Worm (Caenorhabditis elegans) whole organism, L1 larva: ENCODE measurements around the gene srlf-29.
"Not testable (repeated sequence)": the region's sequence is repeated elsewhere in the genome, so short reads cannot be mapped to it uniquely, and the experiment has no call there.

Experiments
- F16B12.6 ChIP-seq: fragments of 150-350 bp; optimal IDR thresholded peaks from 2 replicates; lab custom pipeline; 2014; ENCODE audit warnings: missing biosample characterization, missing genetic modification characterization
- Y116A8C.19 ChIP-seq: sonication (generic microtip); optimal IDR thresholded peaks from 2 replicates; lab custom pipeline; 2016; ENCODE audit warnings: missing compliant biosample characterization, missing genetic modification characterization, borderline replicate concordance
- ceh-63 ChIP-seq: fragments of 200-800 bp; sonication (Bioruptor generic); optimal IDR thresholded peaks from 2 replicates; lab custom pipeline; 2018; ENCODE audit warnings: mild to moderate bottlenecking, missing genetic modification characterization, missing compliant biosample characterization
- ceh-88 ChIP-seq: fragments of 200-800 bp; sonication (Bioruptor generic); IDR thresholded peaks from 2 replicates; pipeline ENCODE4 v1.3.6; 2022; ENCODE audit warnings: missing genetic modification characterization, missing compliant biosample characterization
- efl-1 ChIP-seq, 4 experiments: fragments of 150-350 bp; optimal IDR thresholded peaks in 3 of 4; peaks in 1 of 4; 1 replicate in 1 of 4; 2 replicates in 3 of 4; lab custom pipeline; 2014; ENCODE audit warnings: missing biosample characterization in 2 of 4, missing genetic modification characterization in 2 of 4, missing genetic modification reagents in 2 of 4
- egl-13 ChIP-seq: sonication (generic microtip); optimal IDR thresholded peaks from 2 replicates; lab custom pipeline; 2016; ENCODE audit warnings: missing genotype, missing genetic modification reagents, missing genetic modification characterization, missing compliant biosample characterization
- elt-2 ChIP-seq: sonication (generic microtip); optimal IDR thresholded peaks from 2 replicates; lab custom pipeline; 2016; ENCODE audit warnings: missing genetic modification characterization, mild to moderate bottlenecking, inconsistent platforms, missing compliant biosample characterization, missing genetic modification reagents
- ets-5 ChIP-seq: fragments of 200-800 bp; sonication (Bioruptor generic); IDR thresholded peaks from 2 replicates; pipeline ENCODE4 v1.3.6; 2022; ENCODE audit warnings: missing genetic modification characterization, missing compliant biosample characterization
- fkh-4 ChIP-seq: sonication (generic microtip); optimal IDR thresholded peaks from 2 replicates; lab custom pipeline; 2016; ENCODE audit warnings: missing compliant biosample characterization, missing genetic modification characterization, borderline replicate concordance
- fkh-8 ChIP-seq: sonication (generic microtip); optimal IDR thresholded peaks from 2 replicates; lab custom pipeline; 2016; ENCODE audit warnings: mild to moderate bottlenecking, missing genetic modification characterization, missing compliant biosample characterization
- grh-1 ChIP-seq: fragments of 200-800 bp; sonication (Bioruptor generic); IDR thresholded peaks from 2 replicates; pipeline ENCODE4 v1.3.6; 2022; ENCODE audit warnings: missing genetic modification reagents, missing genetic modification characterization, missing compliant biosample characterization
- jun-1 ChIP-seq: fragments of 150-350 bp; optimal IDR thresholded peaks from 2 replicates; lab custom pipeline; 2014; ENCODE audit warnings: missing biosample characterization, missing genetic modification reagents, missing genetic modification characterization
- lin-35 ChIP-seq, 2 experiments: fragments of 150-350 bp; optimal IDR thresholded peaks; 2 replicates each; lab custom pipeline; 2014; ENCODE audit warnings: missing biosample characterization in 2 of 2, missing genetic modification characterization in 2 of 2, missing genetic modification reagents in 2 of 2
- lin-39 ChIP-seq: fragments of 150-350 bp; optimal IDR thresholded peaks from 2 replicates; lab custom pipeline; 2014; ENCODE audit warnings: missing biosample characterization, missing genetic modification reagents, missing genetic modification characterization
- lsy-2 ChIP-seq, 2 experiments: fragments of 150-350 bp; optimal IDR thresholded peaks; 2 replicates each; lab custom pipeline; 2014; ENCODE audit warnings: missing biosample characterization in 2 of 2, missing genetic modification characterization in 2 of 2
- mab-9 ChIP-seq: fragments of 200-800 bp; sonication (Bioruptor generic); IDR thresholded peaks from 2 replicates; pipeline ENCODE4 v1.3.6; 2022; ENCODE audit warnings: missing genetic modification reagents, missing genetic modification characterization, missing compliant biosample characterization
- mep-1 ChIP-seq: fragments of 150-350 bp; optimal IDR thresholded peaks from 2 replicates; lab custom pipeline; 2014; ENCODE audit warnings: missing biosample characterization, missing genetic modification characterization
- nhr-11 ChIP-seq: fragments of 150-350 bp; optimal IDR thresholded peaks from 2 replicates; lab custom pipeline; 2014; ENCODE audit warnings: missing biosample characterization, missing genetic modification characterization
- nhr-20 ChIP-seq: sonication (generic microtip); optimal IDR thresholded peaks from 2 replicates; lab custom pipeline; 2016; ENCODE audit warnings: mild to moderate bottlenecking, missing genetic modification characterization, missing compliant biosample characterization
- nhr-84 ChIP-seq: sonication (generic microtip); optimal IDR thresholded peaks from 2 replicates; lab custom pipeline; 2017; ENCODE audit warnings: missing biosample characterization, missing genetic modification characterization
- snpc-4 ChIP-seq: fragments of 150-350 bp; optimal IDR thresholded peaks from 2 replicates; lab custom pipeline; 2014; ENCODE audit warnings: missing biosample characterization, missing genetic modification characterization
- snu-23 ChIP-seq: sonication (generic microtip); optimal IDR thresholded peaks from 2 replicates; lab custom pipeline; 2016; ENCODE audit warnings: missing genetic modification characterization, missing compliant biosample characterization
- tlp-1 ChIP-seq: fragments of 150-350 bp; optimal IDR thresholded peaks from 2 replicates; lab custom pipeline; 2014; ENCODE audit warnings: missing biosample characterization, missing genetic modification characterization
- unc-62 ChIP-seq: fragments of 150-350 bp; optimal IDR thresholded peaks from 2 replicates; lab custom pipeline; 2014; ENCODE audit warnings: missing biosample characterization, missing genetic modification reagents, missing genetic modification characterization
- vab-15 ChIP-seq: sonication (generic microtip); optimal IDR thresholded peaks from 2 replicates; lab custom pipeline; 2017; ENCODE audit warnings: missing genotype, mild to moderate bottlenecking, missing genetic modification characterization, missing compliant biosample characterization
- ztf-11 ChIP-seq, 2 experiments: sonication (generic microtip); optimal IDR thresholded peaks; 2 replicates each; lab custom pipeline; 2016 to 2017; ENCODE audit warnings: missing genetic modification characterization in 2 of 2, missing biosample characterization in 1 of 2, missing compliant biosample characterization in 1 of 2

Gene srlf-29

DNA sequence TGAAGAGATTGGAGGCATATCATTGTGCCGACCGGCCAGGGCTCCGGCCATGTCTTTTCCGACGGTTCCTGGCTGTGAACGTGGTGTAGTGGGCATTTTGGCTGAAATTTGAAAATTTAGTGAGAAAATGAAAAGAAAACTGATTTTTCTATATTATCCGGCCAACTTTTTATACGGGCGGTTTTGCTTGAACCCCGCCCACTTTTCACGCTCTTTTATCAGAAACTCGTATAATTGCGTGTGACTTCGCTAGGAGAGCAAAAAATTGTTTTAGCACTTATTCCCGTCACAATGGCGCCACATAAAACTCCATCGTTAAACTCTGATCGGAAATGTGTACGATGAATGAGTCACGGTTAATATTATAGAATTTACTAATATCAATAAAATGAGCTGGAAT lies 33.9 kb upstream of the srlf-29 start, which contains the start of gene C08E3.13:
Gene C08E3.13 (minus strand): TSS at position 101 of the 400 bp plus-strand sequence.
- not testable (repeated sequence) for TF ChIP-seq mab-9 (GFP tag; lab: Robert Waterston, UW); ets-5; grh-1

DNA sequence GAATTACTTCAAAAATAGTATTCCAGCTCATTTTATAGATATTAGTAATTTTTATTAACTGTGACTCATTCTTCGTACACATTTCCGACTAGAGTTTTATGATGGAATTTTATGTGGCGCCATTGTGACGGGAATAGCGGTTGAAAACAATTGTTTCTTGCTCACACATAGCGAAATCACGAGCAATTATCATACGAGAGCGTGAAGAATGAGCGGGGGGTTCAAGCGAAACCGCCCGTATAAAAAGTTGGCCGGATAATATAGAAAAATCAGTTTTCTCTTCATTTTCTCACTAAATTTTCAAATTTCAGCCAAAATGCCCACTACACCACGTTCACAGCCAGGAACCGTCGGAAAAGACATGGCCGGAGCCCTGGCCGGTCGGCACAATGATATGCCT lies 32.6 kb upstream of the srlf-29 start, which contains the start of gene C08E3.1:
Gene C08E3.1 (plus strand): TSS at position 301 of the 400 bp plus-strand sequence.
- TF ChIP-seq nhr-11 (tag; lab: Kevin White, UChicago); ets-5; lin-39 (tag; lab: Kevin White, UChicago): not testable (repeated sequence)
- TF ChIP-seq, all 84 proteins: peak for 0; not testable (repeated sequence) for 84

DNA sequence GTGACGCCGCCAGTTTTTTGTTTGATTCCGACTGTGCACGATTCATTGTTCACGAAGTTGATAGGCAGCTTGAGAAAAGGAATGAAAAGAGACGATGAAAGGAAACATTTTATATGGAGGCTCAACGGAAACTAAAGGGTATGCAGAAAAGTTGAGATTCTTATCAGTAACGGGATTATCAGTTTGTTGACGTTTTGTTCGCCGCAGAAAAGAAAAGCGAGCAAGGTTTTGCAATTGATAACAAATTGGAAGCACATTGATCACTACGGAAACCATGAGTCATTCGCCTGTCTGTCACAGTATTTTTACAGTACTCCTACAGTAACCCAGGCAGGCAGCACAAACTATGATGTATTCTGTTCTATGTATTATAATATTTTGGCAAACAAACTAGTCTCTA lies 30.2 kb upstream of the srlf-29 start:
- peak; percentile 15 for TF ChIP-seq jun-1 (tag; lab: Kevin White, UChicago)
- TF ChIP-seq lsy-2 (tag; optimal IDR thresholded peaks at IDR 0.05; lab: Kevin White, UChicago) = no peak
- TF ChIP-seq elt-2 (tag; lab: Kevin White, UChicago) = peak; percentile 90

DNA sequence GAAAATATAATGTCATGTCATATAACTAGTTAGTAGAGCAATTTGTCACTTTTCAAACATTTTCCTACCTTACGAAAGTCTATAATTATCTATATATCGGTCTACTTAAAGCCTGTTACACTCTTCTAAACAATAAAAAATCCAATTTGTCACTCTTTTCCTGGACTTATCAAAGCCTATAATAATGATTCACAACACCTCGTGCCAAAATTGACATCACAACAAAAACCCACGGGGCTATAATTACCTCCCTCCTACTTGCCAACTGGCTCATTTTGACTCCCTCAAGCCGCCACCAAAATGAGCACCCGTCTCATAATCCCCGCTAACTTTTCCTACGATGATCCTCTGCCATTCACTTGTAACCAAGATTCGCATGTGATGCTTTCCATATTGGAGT lies 29.7 kb upstream of the srlf-29 start, which contains the start of gene srg-20:
Gene srg-20 (plus strand): TSS at position 301 of the 400 bp plus-strand sequence.
- not testable (repeated sequence) for TF ChIP-seq snu-23; F16B12.6 (tag; lab: Kevin White, UChicago); ceh-63 (GFP tag; lab: Kevin White, UChicago)
- TF ChIP-seq, all 84 proteins: peak for 0; not testable (repeated sequence) for 84

DNA sequence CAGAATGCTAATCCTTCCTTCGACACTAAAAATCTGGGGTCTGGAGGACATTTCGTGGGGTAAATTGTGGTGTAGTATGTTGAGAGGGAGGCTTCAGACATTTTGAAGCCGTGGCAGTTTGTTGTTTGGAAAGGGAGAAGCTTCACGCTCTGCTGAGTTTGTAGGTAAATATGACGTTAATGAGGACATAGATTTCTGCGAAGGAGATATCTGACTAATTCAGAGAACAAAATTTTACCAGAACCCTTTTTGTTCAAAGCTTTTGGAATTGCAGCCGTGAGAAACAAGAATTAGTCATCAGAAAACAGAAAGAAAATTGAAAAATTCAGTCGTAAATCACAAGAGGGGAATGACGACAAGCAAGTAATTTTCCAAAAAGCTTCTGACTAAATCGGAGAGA lies 25.6 kb upstream of the srlf-29 start, which contains the start of gene srh-72:
Gene srh-72 (minus strand): TSS at position 101 of the 400 bp plus-strand sequence.
- TF ChIP-seq lin-35 (GFP tag; optimal IDR thresholded peaks at IDR 0.05; lab: Kevin White, UChicago) (no peak), snpc-4 (tag; lab: Kevin White, UChicago) (no peak), tlp-1 (tag; lab: Kevin White, UChicago) (no peak), fkh-8 (peak; percentile 62), fkh-4 (tag; lab: Kevin White, UChicago) (no peak), ceh-88 (GFP tag; lab: Robert Waterston, UW) (no peak), vab-15 (tag; lab: Kevin White, UChicago) (no peak)
- TF ChIP-seq, all 84 proteins: peak for 1

DNA sequence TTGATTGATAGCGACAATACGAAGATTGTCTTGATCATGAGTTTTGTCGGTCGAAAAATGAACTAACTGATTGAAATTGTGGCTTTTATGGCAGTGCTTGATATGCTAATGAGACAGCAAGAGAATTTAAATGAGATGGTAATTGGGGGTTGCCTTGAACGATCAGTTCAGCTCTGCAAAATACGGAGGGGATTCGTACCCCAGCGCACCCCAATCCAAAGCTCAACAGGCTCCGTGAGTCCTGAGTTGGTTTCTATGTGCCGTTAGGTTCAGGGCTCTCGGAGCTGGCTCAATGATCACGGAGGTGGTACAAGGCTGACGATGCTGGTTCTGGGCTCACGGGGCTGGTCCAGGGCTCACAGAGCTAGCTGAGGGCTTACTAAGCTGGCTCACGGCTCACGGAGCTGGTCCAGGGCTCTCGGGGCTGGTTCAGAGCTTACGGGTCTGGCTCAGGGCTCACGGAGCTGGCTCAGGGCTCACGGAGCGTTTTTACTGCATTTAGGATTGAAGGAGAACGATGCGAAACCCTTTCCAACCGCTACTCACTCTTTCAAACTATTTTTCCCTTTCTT lies 21.3 kb upstream of the srlf-29 start, which contains the start of gene ZC204.6:
Gene ZC204.6 (minus strand): TSS at position 51 of the 572 bp plus-strand sequence.
- TF ChIP-seq lsy-2 (tag; optimal IDR thresholded peaks at IDR 0.05; lab: Kevin White, UChicago) (no peak), mep-1 (tag; lab: Kevin White, UChicago) (no peak)

DNA sequence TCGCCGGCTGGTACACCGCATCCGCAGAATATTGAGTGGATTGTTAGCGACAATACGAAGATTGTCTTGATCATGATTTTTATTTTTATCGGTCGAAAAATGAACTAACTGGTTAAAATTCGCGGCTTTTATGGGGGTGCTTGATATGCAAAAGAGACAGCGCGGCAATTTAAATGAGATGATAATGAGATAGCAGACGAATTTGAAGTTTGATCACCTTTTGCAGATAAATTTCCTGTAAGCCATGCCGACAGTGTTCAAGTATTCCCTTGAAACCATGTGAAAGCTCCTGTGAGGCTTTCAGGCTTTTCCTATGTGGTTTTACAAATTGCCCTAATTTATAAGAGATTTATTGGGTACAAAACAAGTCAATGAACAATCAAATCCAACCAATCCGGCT lies 19.9 kb upstream of the srlf-29 start, which contains the start of gene ZC204.17:
Gene ZC204.17 (minus strand): TSS at position 101 of the 400 bp plus-strand sequence.
- TF ChIP-seq lin-35 (GFP tag; optimal IDR thresholded peaks at IDR 0.05; lab: Kevin White, UChicago) = no peak
- TF ChIP-seq mab-9 (GFP tag; lab: Robert Waterston, UW) = no peak
- no peak for TF ChIP-seq ztf-11 (tag; optimal IDR thresholded peaks at IDR 0.05; lab: Kevin White, UChicago)
- no peak for TF ChIP-seq nhr-84 (tag; lab: Kevin White, UChicago)
- TF ChIP-seq unc-62 (GFP tag; lab: Kevin White, UChicago) = no peak
- TF ChIP-seq egl-13 (tag; lab: Kevin White, UChicago) = no peak
- no peak for TF ChIP-seq ets-5
- no peak for TF ChIP-seq efl-1 (optimal IDR thresholded peaks at IDR 0.05; lab: Kevin White, UChicago)
- TF ChIP-seq efl-1 (GFP tag; optimal IDR thresholded peaks at IDR 0.05 in 1 of 2; lab: Kevin White, UChicago) = no peak
- TF ChIP-seq elt-2 (tag; lab: Kevin White, UChicago) = no peak
- no peak for TF ChIP-seq Y116A8C.19
- no peak for TF ChIP-seq nhr-20
